Fruit fly (Drosophila melanogaster): ENCODE measurements around the gene neo.

neo gene

DNA sequence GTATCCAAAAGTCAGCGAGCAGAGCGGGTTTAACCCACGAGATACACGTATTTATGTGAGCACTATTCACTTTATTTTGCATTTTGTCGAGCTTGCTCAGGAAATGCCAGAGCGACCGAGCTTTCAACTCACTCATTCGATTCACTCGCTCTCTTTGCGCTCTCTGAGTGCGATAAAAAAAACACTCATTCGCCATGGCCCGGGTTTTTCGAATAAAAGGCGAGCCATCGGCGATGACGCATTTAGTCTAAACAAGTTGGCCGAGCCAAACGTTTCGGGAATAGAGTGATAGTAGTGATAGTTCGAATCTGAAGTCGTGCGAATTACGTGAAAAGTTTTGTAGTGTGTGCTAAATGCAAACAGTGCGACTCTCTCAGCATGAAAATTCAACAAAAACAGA lies 36.6 kb upstream of the neo start (continued):
- TF ChIP-seq prd (optimal IDR thresholded peaks at IDR 0.05): no peak
- TF ChIP-seq prd (GFP tag; IDR thresholded peaks at IDR 0.05): no peak
- TF ChIP-seq CG11085 (GFP tag; IDR thresholded peaks at IDR 0.05): no peak
- no peak for TF ChIP-seq usp (GFP tag; optimal IDR thresholded peaks at IDR 0.05)
- TF ChIP-seq Atf6 (GFP tag; IDR thresholded peaks at IDR 0.05): no peak; the same call in 1 of the 2 replicates
- TF ChIP-seq CG2202 (tag; optimal IDR thresholded peaks at IDR 0.05): no peak
- TF ChIP-seq CG9876 (GFP tag; optimal IDR thresholded peaks at IDR 0.05): no peak
- no peak for TF ChIP-seq NC2β (GFP tag; optimal IDR thresholded peaks at IDR 0.05)
- TF ChIP-seq CG14667 (GFP tag; IDR thresholded peaks at IDR 0.05): no peak
- no peak for TF ChIP-seq HLH54F (GFP tag; optimal IDR thresholded peaks at IDR 0.05)
- TF ChIP-seq cas (GFP tag; IDR thresholded peaks at IDR 0.05): no peak
- no peak for TF ChIP-seq CG10209 (GFP tag; optimal IDR thresholded peaks at IDR 0.05)
- TF ChIP-seq GATAe (GFP tag; conservative IDR thresholded peaks at IDR 0.05): no peak
- TF ChIP-seq repo (GFP tag; optimal IDR thresholded peaks at IDR 0.05): no peak
- no peak for TF ChIP-seq ind (GFP tag; optimal IDR thresholded peaks at IDR 0.05)
- peak; percentile 8 for TF ChIP-seq CG17359 (tag; optimal IDR thresholded peaks at IDR 0.05)
- TF ChIP-seq knrl (GFP tag; IDR thresholded peaks at IDR 0.05; ENCODE audit: partially characterized antibody): 0 out of 3 replicates have a peak, but pooled peaks have one; percentile 18
- no peak for TF ChIP-seq Sry-δ (GFP tag; optimal IDR thresholded peaks at IDR 0.05)
- TF ChIP-seq Dad (GFP tag; optimal IDR thresholded peaks at IDR 0.05): no peak
- TF ChIP-seq slbo (GFP tag; IDR thresholded peaks at IDR 0.05): no peak
- TF ChIP-seq hth (optimal IDR thresholded peaks at IDR 0.05): no peak
- TF ChIP-seq ci (GFP tag; IDR thresholded peaks at IDR 0.05): peak; percentile 56; the same call in 2 of the 3 replicates
- TF ChIP-seq CG31388 (GFP tag; optimal IDR thresholded peaks at IDR 0.05): no peak
- TF ChIP-seq CG10959 (GFP tag; IDR thresholded peaks at IDR 0.05): no peak
- TF ChIP-seq bab2 (GFP tag; optimal IDR thresholded peaks at IDR 0.05): no peak
- no peak for TF ChIP-seq Nf-YB (GFP tag; optimal IDR thresholded peaks at IDR 0.05)
- TF ChIP-seq h (optimal IDR thresholded peaks at IDR 0.05): no peak
- TF ChIP-seq CG16779 (GFP tag; IDR thresholded peaks at IDR 0.05): 0 out of 2 replicates have a peak, but pooled peaks have one; percentile 44
- peak; percentile 51; the same call in 1 of the 3 replicates for TF ChIP-seq zen2 (GFP tag; IDR thresholded peaks at IDR 0.05; ENCODE audit: partially characterized antibody)
- no peak for TF ChIP-seq ara (GFP tag; IDR thresholded peaks at IDR 0.05)
- TF ChIP-seq chn (GFP tag; optimal IDR thresholded peaks at IDR 0.05): no peak
- no peak for TF ChIP-seq CG10565 (GFP tag; optimal IDR thresholded peaks at IDR 0.05)
- TF ChIP-seq CG4328 (GFP tag; optimal IDR thresholded peaks at IDR 0.05): peak; percentile 10
- TF ChIP-seq Doc3 (GFP tag; IDR thresholded peaks at IDR 0.05; ENCODE audit: partially characterized antibody): no peak
- TF ChIP-seq CG16813 (GFP tag; IDR thresholded peaks at IDR 0.05; ENCODE audit: partially characterized antibody): no peak
- TF ChIP-seq run (tag; optimal IDR thresholded peaks at IDR 0.05): peak; percentile 16
- no peak for TF ChIP-seq CG14710 (tag; optimal IDR thresholded peaks at IDR 0.05)
- TF ChIP-seq pho (GFP tag; optimal IDR thresholded peaks at IDR 0.05): no peak
- TF ChIP-seq sob (GFP tag; IDR thresholded peaks at IDR 0.05): peak; percentile 46; the same call in 1 of the 2 replicates
- peak; percentile 42 for TF ChIP-seq cg (GFP tag; optimal IDR thresholded peaks at IDR 0.05)
- no peak for TF ChIP-seq slou (GFP tag; optimal IDR thresholded peaks at IDR 0.05)
- TF ChIP-seq Oli (tag; optimal IDR thresholded peaks at IDR 0.05): no peak
- TF ChIP-seq inv (GFP tag; IDR thresholded peaks at IDR 0.05; ENCODE audit: partially characterized antibody): peak; percentile 28; the same call in 1 of the 2 replicates
- TF ChIP-seq CG12236 (GFP tag; optimal IDR thresholded peaks at IDR 0.05): no peak
- TF ChIP-seq CG10366 (GFP tag; IDR thresholded peaks at IDR 0.05): no peak
- no peak for TF ChIP-seq CG11560 (tag; IDR thresholded peaks at IDR 0.05)
- TF ChIP-seq Adf1 (GFP tag; IDR thresholded peaks at IDR 0.05): peak; percentile 50; the same call in 1 of the 2 replicates
- TF ChIP-seq CG6791 (GFP tag; IDR thresholded peaks at IDR 0.05; ENCODE audit: partially characterized antibody): no peak
- no peak for TF ChIP-seq CG12299 (tag; optimal IDR thresholded peaks at IDR 0.05)
- peak; percentile 48 for TF ChIP-seq unc-4 (GFP tag; IDR thresholded peaks at IDR 0.05; ENCODE audit: partially characterized antibody)
- TF ChIP-seq wek (GFP tag; optimal IDR thresholded peaks at IDR 0.05): no peak
- no peak for TF ChIP-seq cad (GFP tag; optimal IDR thresholded peaks at IDR 0.05)

All from whole organism, embryonic.